Fruit fly (Drosophila melanogaster): ENCODE measurements around the gene Mps1.

The Mps1 gene

dm6 chr3R:17655040-17655439 is 16.0 kb upstream of the Mps1 start:
- TF ChIP-seq sens (GFP tag) (peak; percentile 79), CG13424 (tag; optimal IDR thresholded peaks at IDR 0.05) (no peak), Dip3 (GFP tag; optimal IDR thresholded peaks at IDR 0.05) (no peak), chinmo (GFP tag; IDR thresholded peaks at IDR 0.05; ENCODE audit: partially characterized antibody) (no peak), CG3838 (GFP tag; optimal IDR thresholded peaks at IDR 0.05) (no peak), ken (GFP tag; IDR thresholded peaks at IDR 0.05) (no peak), Oli (tag; optimal IDR thresholded peaks at IDR 0.05) (peak; percentile 5), wdn (GFP tag; IDR thresholded peaks at IDR 0.05) (no peak), pho (GFP tag; optimal IDR thresholded peaks at IDR 0.05) (no peak), CG7928 (GFP tag; optimal IDR thresholded peaks at IDR 0.05) (no peak), shn (GFP tag; optimal IDR thresholded peaks at IDR 0.05) (no peak), zf30C (GFP tag; optimal IDR thresholded peaks at IDR 0.05) (no peak), danr (GFP tag; IDR thresholded peaks at IDR 0.05) (no peak), hkb (optimal IDR thresholded peaks at IDR 0.05) (no peak), hkb (GFP tag; IDR thresholded peaks at IDR 0.05) (peak; percentile 38), CG30431 (GFP tag; optimal IDR thresholded peaks at IDR 0.05) (no peak), ATbp (GFP tag; optimal IDR thresholded peaks at IDR 0.05) (peak; percentile 58), Mes4 (GFP tag; optimal IDR thresholded peaks at IDR 0.05) (peak; percentile 17), Sox100B (GFP tag; optimal IDR thresholded peaks at IDR 0.05) (peak; percentile 30), esg (GFP tag; conservative IDR thresholded peaks at IDR 0.05) (no peak), CG6654 (GFP tag; optimal IDR thresholded peaks at IDR 0.05) (no peak), CG8281 (tag; optimal IDR thresholded peaks at IDR 0.05) (no peak), CG17912 (GFP tag; optimal IDR thresholded peaks at IDR 0.05) (no peak), aop (GFP tag; IDR thresholded peaks at IDR 0.05) (no peak), otp (GFP tag; IDR thresholded peaks at IDR 0.05) (no peak), Ravus (GFP tag; IDR thresholded peaks at IDR 0.05) (no peak), Side (GFP tag; optimal IDR thresholded peaks at IDR 0.05) (no peak), ems (GFP tag; optimal IDR thresholded peaks at IDR 0.05) (no peak), Rx (GFP tag; IDR thresholded peaks at IDR 0.05) (no peak), nerfin-2 (GFP tag; IDR thresholded peaks at IDR 0.05; ENCODE audit: partially characterized antibody) (no peak), p53 (GFP tag; optimal IDR thresholded peaks at IDR 0.05) (no peak), trh (GFP tag; optimal IDR thresholded peaks at IDR 0.05) (no peak), MESR4 (GFP tag; optimal IDR thresholded peaks at IDR 0.05) (no peak), ranshi (GFP tag; IDR thresholded peaks at IDR 0.05) (peak; percentile 16; the same call in 1 of the 2 replicates), slbo (GFP tag; IDR thresholded peaks at IDR 0.05) (no peak), CG4820 (GFP tag; optimal IDR thresholded peaks at IDR 0.05) (no peak), CG5953 (GFP tag; IDR thresholded peaks at IDR 0.05) (0 out of 2 replicates have a peak, but pooled peaks have one; percentile 21), hbn (GFP tag; IDR thresholded peaks at IDR 0.05; ENCODE audit: partially characterized antibody) (no peak), HLH54F (GFP tag; optimal IDR thresholded peaks at IDR 0.05) (no peak), bcd (GFP tag; optimal IDR thresholded peaks at IDR 0.05) (peak; percentile 3), fu2 (GFP tag; optimal IDR thresholded peaks at IDR 0.05) (no peak), CG14667 (GFP tag; IDR thresholded peaks at IDR 0.05) (no peak), BtbVII (GFP tag; optimal IDR thresholded peaks at IDR 0.05) (no peak), Nf-YA (GFP tag; IDR thresholded peaks at IDR 0.05) (no peak), CG4730 (GFP tag; IDR thresholded peaks at IDR 0.05) (no peak), ind (GFP tag; optimal IDR thresholded peaks at IDR 0.05) (no peak), Neu2 (GFP tag; optimal IDR thresholded peaks at IDR 0.05; ENCODE audit: borderline replicate concordance) (peak; percentile 8), CG6854 (GFP tag; optimal IDR thresholded peaks at IDR 0.05) (no peak), amos (GFP tag; IDR thresholded peaks at IDR 0.05; ENCODE audit: partially characterized antibody) (no peak), NC2β (GFP tag; optimal IDR thresholded peaks at IDR 0.05) (no peak), al (GFP tag; IDR thresholded peaks at IDR 0.05) (no peak), CG10366 (GFP tag; IDR thresholded peaks at IDR 0.05) (no peak), disco-r (GFP tag; optimal IDR thresholded peaks at IDR 0.05) (no peak)
